Worm (Caenorhabditis elegans): ENCODE measurements around the gene H03G16.5.

DNA sequence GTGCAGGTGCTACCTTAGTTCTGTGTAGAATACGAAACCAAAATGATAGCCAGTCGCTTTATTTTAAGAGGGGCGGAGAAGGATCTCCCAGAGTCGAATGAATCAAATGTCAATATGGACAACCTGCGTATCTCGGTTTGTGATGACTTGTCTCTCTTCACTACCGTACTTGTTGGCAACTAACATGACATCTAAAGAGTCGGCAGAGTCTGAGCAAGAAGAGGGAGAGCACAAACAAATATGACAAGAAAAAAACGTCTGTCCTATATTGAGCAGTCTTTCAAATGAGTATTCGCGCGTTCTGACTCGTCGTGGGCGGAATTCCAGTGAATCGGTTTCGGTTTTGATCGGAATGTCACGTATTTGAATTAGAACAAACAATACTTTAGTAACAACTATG, 38.3 kb upstream of the H03G16.5 start, which contains the start of gene F09B12.7:
- TF ChIP-seq duxl-1 (tag; optimal IDR thresholded peaks at IDR 0.05; ENCODE audit: poor library complexity) = no peak
- no peak for TF ChIP-seq ceh-82 (tag; optimal IDR thresholded peaks at IDR 0.05)
